Worm (Caenorhabditis elegans): ENCODE results near the gene Y46B2A.3.

Y46B2A.3 gene

DNA sequence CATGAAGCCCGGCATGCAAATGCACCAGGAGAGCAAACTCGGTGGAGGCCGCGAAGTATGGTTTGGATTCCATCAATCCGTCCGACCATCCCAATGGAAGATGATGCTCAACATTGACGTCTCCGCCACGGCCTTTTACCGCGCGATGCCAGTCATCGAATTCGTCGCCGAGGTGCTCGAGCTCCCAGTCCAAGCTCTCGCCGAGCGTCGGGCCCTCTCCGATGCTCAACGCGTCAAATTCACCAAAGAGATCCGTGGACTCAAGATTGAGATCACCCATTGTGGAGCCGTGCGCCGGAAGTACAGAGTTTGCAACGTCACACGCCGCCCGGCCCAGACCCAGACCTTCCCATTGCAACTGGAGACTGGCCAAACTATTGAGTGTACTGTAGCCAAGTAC lies 9.0 kb upstream of the Y46B2A.3 start:
- no peak for TF ChIP-seq elt-1 (tag; optimal IDR thresholded peaks at IDR 0.05; ENCODE audit: borderline replicate concordance, insufficient read depth)

DNA sequence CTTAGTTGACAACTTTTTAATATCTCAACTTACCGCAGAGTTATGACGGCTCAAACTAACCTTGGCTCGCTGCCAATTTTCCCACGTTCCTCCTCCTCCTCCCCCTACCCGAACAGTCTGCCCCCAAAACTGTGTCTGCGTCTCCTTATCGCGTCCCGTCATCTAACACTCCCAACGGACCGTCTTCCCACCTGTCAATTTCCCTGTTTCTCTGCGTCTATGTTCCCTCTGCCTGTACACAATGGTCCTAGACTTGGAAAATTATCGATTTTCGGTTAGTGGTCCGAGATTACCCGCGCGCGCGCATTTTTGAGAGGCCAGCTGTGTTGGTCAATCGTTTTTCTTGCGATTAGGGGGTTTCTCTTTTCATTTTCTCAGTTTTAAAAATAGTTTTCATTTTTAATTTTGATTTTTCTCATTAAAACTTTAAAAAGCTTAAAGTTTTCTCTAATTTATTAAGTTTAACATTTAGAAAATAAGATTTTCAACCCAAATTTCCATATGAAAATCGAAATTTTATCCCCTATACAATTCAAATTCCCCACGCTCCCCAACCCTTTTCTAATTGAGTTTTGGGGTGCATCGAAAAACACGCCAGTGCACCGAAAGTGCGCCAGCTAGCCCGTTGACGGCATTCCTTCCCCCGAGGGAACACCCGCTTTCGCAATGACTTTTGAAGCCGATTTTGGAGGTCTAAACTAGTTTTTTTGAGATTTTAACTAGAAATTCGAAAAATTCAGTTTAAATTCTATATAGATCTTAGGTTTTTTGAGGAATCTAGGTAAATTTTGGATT lies 6.5 kb upstream of the Y46B2A.3 start, which contains the start of gene alg-2:
Gene alg-2, plus strand, starts transcription at position 220 of the 795 bp plus-strand sequence.
- TF ChIP-seq ceh-39 (tag; optimal IDR thresholded peaks at IDR 0.05): peak; percentile 96
- TF ChIP-seq ceh-43 (GFP tag; optimal IDR thresholded peaks at IDR 0.05): peak; percentile 43
- no peak for TF ChIP-seq snpc-4 (tag; optimal IDR thresholded peaks at IDR 0.05)
- TF ChIP-seq zip-8 (tag; optimal IDR thresholded peaks at IDR 0.05): no peak
- TF ChIP-seq lin-32 (GFP tag; optimal IDR thresholded peaks at IDR 0.05): peak; percentile 92
- peak; percentile 19 for TF ChIP-seq lin-13 (tag; optimal IDR thresholded peaks at IDR 0.05)
- TF ChIP-seq unc-120 (tag; optimal IDR thresholded peaks at IDR 0.05; ENCODE audit: poor library complexity, severe bottlenecking): peak; percentile 28
- no peak for TF ChIP-seq nhr-76 (tag; optimal IDR thresholded peaks at IDR 0.05)
- TF ChIP-seq mep-1 (tag; optimal IDR thresholded peaks at IDR 0.05): no peak
- TF ChIP-seq ztf-11 (tag; optimal IDR thresholded peaks at IDR 0.05): no peak
- TF ChIP-seq drap-1 (GFP tag; optimal IDR thresholded peaks at IDR 0.05): no peak
- no peak for TF ChIP-seq ceh-83 (GFP tag; optimal IDR thresholded peaks at IDR 0.05)
- TF ChIP-seq mab-5 (tag; optimal IDR thresholded peaks at IDR 0.05): no peak
- TF ChIP-seq nhr-28 (tag; optimal IDR thresholded peaks at IDR 0.05): no peak
- TF ChIP-seq nhr-2 (tag; optimal IDR thresholded peaks at IDR 0.05): peak; percentile 71
- TF ChIP-seq elt-1 (tag; optimal IDR thresholded peaks at IDR 0.05; ENCODE audit: borderline replicate concordance, insufficient read depth): peak; percentile 93
- no peak for TF ChIP-seq M03D4.4 (tag; optimal IDR thresholded peaks at IDR 0.05)
- TF ChIP-seq unc-62 (GFP tag; optimal IDR thresholded peaks at IDR 0.05): peak; percentile 48
- no peak for TF ChIP-seq nhr-237 (tag; optimal IDR thresholded peaks at IDR 0.05)
- TF ChIP-seq unc-39 (tag; optimal IDR thresholded peaks at IDR 0.05): no peak
- TF ChIP-seq ham-2 (GFP tag; optimal IDR thresholded peaks at IDR 0.05): peak; percentile 63
- TF ChIP-seq tbx-8 (GFP tag; optimal IDR thresholded peaks at IDR 0.05): no peak
- peak; percentile 56 for TF ChIP-seq sptf-1 (tag; optimal IDR thresholded peaks at IDR 0.05)
- no peak for TF ChIP-seq sem-2 (GFP tag; optimal IDR thresholded peaks at IDR 0.05)
- TF ChIP-seq nhr-12 (tag; optimal IDR thresholded peaks at IDR 0.05): no peak
- TF ChIP-seq lsy-2 (tag; optimal IDR thresholded peaks at IDR 0.05): no peak
- TF ChIP-seq blmp-1 (tag; optimal IDR thresholded peaks at IDR 0.05): no peak
- TF ChIP-seq pha-4 (tag; optimal IDR thresholded peaks at IDR 0.05): no peak
- TF ChIP-seq ces-1 (GFP tag; optimal IDR thresholded peaks at IDR 0.05): peak; percentile 75
- no peak for TF ChIP-seq bed-3 (GFP tag; optimal IDR thresholded peaks at IDR 0.05)
- TF ChIP-seq hlh-1 (tag; optimal IDR thresholded peaks at IDR 0.05): peak; percentile 32
- peak; percentile 76 for TF ChIP-seq cnd-1 (tag; optimal IDR thresholded peaks at IDR 0.05)
- TF ChIP-seq flh-1 (GFP tag; optimal IDR thresholded peaks at IDR 0.05): no peak
- TF ChIP-seq mls-2 (tag; optimal IDR thresholded peaks at IDR 0.05): peak; percentile 27
- TF ChIP-seq elt-3 (tag; optimal IDR thresholded peaks at IDR 0.05): no peak

DNA sequence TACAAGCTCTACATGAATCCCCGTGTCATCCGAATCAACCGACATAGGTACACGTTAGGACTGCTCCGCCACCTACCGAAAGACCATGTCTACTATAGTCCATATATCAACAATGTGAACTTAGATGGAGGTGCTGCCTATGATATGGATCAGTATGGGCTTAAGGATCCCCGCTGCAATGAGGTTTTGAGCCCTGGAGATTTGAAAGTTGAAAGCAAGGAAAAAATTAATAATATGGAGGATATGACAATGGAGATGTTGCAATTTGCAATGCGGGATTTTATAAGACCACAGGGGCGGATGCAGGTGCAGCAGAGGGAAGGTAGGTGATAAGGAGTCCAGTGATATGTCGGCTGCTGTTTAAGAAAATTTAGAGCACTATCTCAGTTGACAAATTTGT lies 2.6 kb upstream of the Y46B2A.3 start:
- TF ChIP-seq bed-3 (GFP tag; optimal IDR thresholded peaks at IDR 0.05) (no peak), flh-1 (GFP tag; optimal IDR thresholded peaks at IDR 0.05) (no peak), blmp-1 (tag; optimal IDR thresholded peaks at IDR 0.05) (no peak), zip-8 (tag; optimal IDR thresholded peaks at IDR 0.05) (no peak), ham-2 (GFP tag; optimal IDR thresholded peaks at IDR 0.05) (no peak), lin-32 (GFP tag; optimal IDR thresholded peaks at IDR 0.05) (no peak), lin-13 (tag; optimal IDR thresholded peaks at IDR 0.05) (no peak), nhr-12 (tag; optimal IDR thresholded peaks at IDR 0.05) (no peak), cnd-1 (tag; optimal IDR thresholded peaks at IDR 0.05) (no peak), M03D4.4 (tag; optimal IDR thresholded peaks at IDR 0.05) (no peak), mls-2 (tag; optimal IDR thresholded peaks at IDR 0.05) (no peak), unc-62 (GFP tag; optimal IDR thresholded peaks at IDR 0.05) (no peak), ztf-11 (tag; optimal IDR thresholded peaks at IDR 0.05) (no peak), nhr-76 (tag; optimal IDR thresholded peaks at IDR 0.05) (no peak), nhr-2 (tag; optimal IDR thresholded peaks at IDR 0.05) (no peak)
